Fruit fly (Drosophila melanogaster): Measurements from ENCODE around the gene CG10011.

DNA sequence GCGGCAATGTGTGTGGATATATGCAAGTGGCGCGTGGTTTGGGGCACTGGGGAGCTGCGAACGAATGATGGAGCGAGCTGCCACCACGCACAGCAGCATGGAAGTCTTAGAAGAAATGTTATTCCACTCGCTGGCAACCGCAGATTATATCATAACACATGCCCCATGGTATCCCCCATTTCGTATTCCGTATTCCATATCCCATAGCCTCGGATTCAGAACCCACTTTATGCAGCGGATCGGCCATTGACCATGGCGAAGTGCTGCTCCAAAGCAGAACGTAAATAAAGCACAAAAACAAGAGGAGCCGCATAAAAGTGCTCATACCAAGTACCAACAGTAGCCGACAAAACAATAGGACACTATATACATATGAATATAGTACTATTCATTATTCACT is 6.2 kb downstream of the CG10011 start:
- TF ChIP-seq CG7101 (tag; optimal IDR thresholded peaks at IDR 0.05) (no peak), Hr96 (GFP tag; optimal IDR thresholded peaks at IDR 0.05) (no peak), CG14711 (tag; optimal IDR thresholded peaks at IDR 0.05) (no peak)

Measured in whole organism, adult.